Worm (Caenorhabditis elegans) whole organism, young adult: Measurements from ENCODE around the gene acs-4.

Source experiments
- B0261.1 ChIP-seq: sonication (generic microtip); optimal IDR thresholded peaks from 2 replicates; lab custom pipeline; 2016; ENCODE audit warnings: mild to moderate bottlenecking, missing genetic modification characterization, moderate library complexity, missing compliant biosample characterization
- C17E4.6 ChIP-seq: fragments of 200-800 bp; sonication (Bioruptor generic); IDR thresholded peaks from 2 replicates; pipeline ENCODE4 v1.3.6; 2022; ENCODE audit warnings: missing genetic modification reagents, missing genetic modification characterization, missing compliant biosample characterization
- F37B4.10 ChIP-seq: fragments of 200-800 bp; sonication (Bioruptor generic); IDR thresholded peaks from 2 replicates; pipeline ENCODE4 v1.3.6; 2022; ENCODE audit warnings: missing genetic modification characterization, missing compliant biosample characterization
- F39B2.1 ChIP-seq: fragments of 200-800 bp; sonication (Bioruptor generic); IDR thresholded peaks from 2 replicates; pipeline ENCODE4 v1.3.6; 2022; ENCODE audit warnings: missing genetic modification reagents, missing genetic modification characterization, missing compliant biosample characterization
- F49E8.2 ChIP-seq: sonication (generic microtip); optimal IDR thresholded peaks from 3 replicates; lab custom pipeline; 2017; ENCODE audit warnings: missing genetic modification characterization, mild to moderate bottlenecking, missing compliant biosample characterization, antibody characterized with exemption, moderate library complexity; ENCODE audit not compliant: insufficient read depth
- F57C9.4 ChIP-seq: sonication (generic microtip); optimal IDR thresholded peaks from 2 replicates; lab custom pipeline; 2017; ENCODE audit warnings: mild to moderate bottlenecking, missing genetic modification characterization, missing compliant biosample characterization
- Y56A3A.18 ChIP-seq: fragments of 200-800 bp; sonication (Bioruptor generic); IDR thresholded peaks from 2 replicates; pipeline ENCODE4 v1.3.6; 2022; ENCODE audit warnings: missing genetic modification reagents, missing genetic modification characterization, missing compliant biosample characterization
- Y67H2A.10 ChIP-seq: fragments of 200-800 bp; sonication (Bioruptor generic); conservative IDR thresholded peaks from 2 replicates; pipeline ENCODE4 v1.3.6; 2022; ENCODE audit warnings: missing genetic modification reagents, missing genetic modification characterization, missing compliant biosample characterization
- Y79H2A.3 ChIP-seq: fragments of 200-800 bp; sonication (Bioruptor generic); conservative IDR thresholded peaks from 2 replicates; pipeline ENCODE4 v1.3.6; 2022; ENCODE audit warnings: missing genetic modification reagents, missing genetic modification characterization, missing compliant biosample characterization
- akir-1 ChIP-seq: fragments of 200-800 bp; sonication (Bioruptor generic); optimal IDR thresholded peaks from 2 replicates; lab custom pipeline; 2018; ENCODE audit warnings: mild to moderate bottlenecking, missing genetic modification characterization, moderate library complexity, missing compliant biosample characterization
- ama-1 ChIP-seq, 3 experiments: fragments of 150-350 bp in 1 of 3; sonication (generic microtip) in 2 of 3; optimal IDR thresholded peaks; 2 replicates each; lab custom pipeline; 2014 to 2018; ENCODE audit warnings: missing biosample characterization in 2 of 3, missing genetic modification characterization in 2 of 3, missing genetic modification reagents in 2 of 3
- aptf-2 ChIP-seq: fragments of 200-800 bp; sonication (Bioruptor generic); conservative IDR thresholded peaks from 2 replicates; pipeline ENCODE4 v1.3.6; 2022; ENCODE audit warnings: missing genetic modification reagents, missing genetic modification characterization, missing compliant biosample characterization
- atf-7 ChIP-seq: sonication (generic microtip); optimal IDR thresholded peaks from 2 replicates; lab custom pipeline; 2017; ENCODE audit warnings: mild to moderate bottlenecking, missing genetic modification characterization, missing compliant biosample characterization
- attf-5 ChIP-seq: fragments of 200-800 bp; sonication (Bioruptor generic); optimal IDR thresholded peaks from 2 replicates; lab custom pipeline; 2018; ENCODE audit warnings: mild to moderate bottlenecking, missing genetic modification characterization, missing compliant biosample characterization
- ccch-3 ChIP-seq: fragments of 200-800 bp; sonication (Bioruptor generic); optimal IDR thresholded peaks from 2 replicates; lab custom pipeline; 2018; ENCODE audit warnings: mild to moderate bottlenecking, missing genetic modification characterization, missing compliant biosample characterization
- ceh-100 ChIP-seq: fragments of 200-800 bp; sonication (Bioruptor generic); IDR thresholded peaks from 2 replicates; pipeline ENCODE4 v1.3.6; 2022; ENCODE audit warnings: missing genetic modification reagents, missing genetic modification characterization, missing compliant biosample characterization
- ceh-27 ChIP-seq: fragments of 200-800 bp; sonication (Bioruptor generic); optimal IDR thresholded peaks from 2 replicates; lab custom pipeline; 2018; ENCODE audit warnings: mild to moderate bottlenecking, missing genetic modification characterization, moderate library complexity, missing compliant biosample characterization
- ceh-40 ChIP-seq: fragments of 200-800 bp; sonication (Bioruptor generic); IDR thresholded peaks from 2 replicates; pipeline ENCODE4 v1.3.6; 2022; ENCODE audit warnings: missing genetic modification characterization, missing compliant biosample characterization
- ceh-91 ChIP-seq: fragments of 200-800 bp; sonication (Bioruptor generic); IDR thresholded peaks from 2 replicates; pipeline ENCODE4 v1.3.6; 2022; ENCODE audit warnings: missing genetic modification reagents, missing genetic modification characterization, missing compliant biosample characterization
- chd-7 ChIP-seq: sonication (generic microtip); optimal IDR thresholded peaks from 2 replicates; lab custom pipeline; 2016; ENCODE audit warnings: mild to moderate bottlenecking, missing genetic modification characterization, moderate library complexity, missing compliant biosample characterization
- die-1 ChIP-seq: sonication (generic microtip); optimal IDR thresholded peaks from 2 replicates; lab custom pipeline; 2016; ENCODE audit warnings: missing genotype, mild to moderate bottlenecking, missing genetic modification characterization, missing compliant biosample characterization
- dpl-1 ChIP-seq: fragments of 150-350 bp; optimal IDR thresholded peaks from 2 replicates; lab custom pipeline; 2014; ENCODE audit warnings: missing biosample characterization, missing genetic modification reagents, missing genetic modification characterization
- efl-1 ChIP-seq: fragments of 150-350 bp; optimal IDR thresholded peaks from 2 replicates; lab custom pipeline; 2014; ENCODE audit warnings: missing biosample characterization, missing genetic modification reagents, missing genetic modification characterization
- hmg-1.2 ChIP-seq: fragments of 200-800 bp; sonication (Bioruptor generic); IDR thresholded peaks from 2 replicates; pipeline ENCODE4 v1.3.6; 2022; ENCODE audit warnings: missing genetic modification reagents, missing genetic modification characterization, missing compliant biosample characterization
- hmg-20 ChIP-seq: fragments of 200-800 bp; sonication (Bioruptor generic); IDR thresholded peaks from 2 replicates; pipeline ENCODE4 v1.3.6; 2022; ENCODE audit warnings: missing genetic modification reagents, missing genetic modification characterization, missing compliant biosample characterization
- lin-26 ChIP-seq: fragments of 200-800 bp; sonication (Bioruptor generic); IDR thresholded peaks from 2 replicates; pipeline ENCODE4 v1.3.6; 2022; ENCODE audit warnings: missing genetic modification reagents, missing genetic modification characterization, missing compliant biosample characterization
- lin-35 ChIP-seq, 3 experiments: fragments of 150-350 bp in 2 of 3; sonication (generic microtip) in 1 of 3; optimal IDR thresholded peaks; 2 replicates each; lab custom pipeline; 2014 to 2018; ENCODE audit warnings: missing biosample characterization in 3 of 3, missing genetic modification characterization in 3 of 3, missing genetic modification reagents in 3 of 3
- lin-40 ChIP-seq: sonication (generic microtip); optimal IDR thresholded peaks from 2 replicates; lab custom pipeline; 2016; ENCODE audit warnings: missing genetic modification characterization, mild to moderate bottlenecking, missing compliant biosample characterization, missing genotype, missing genetic modification reagents
- lin-54 ChIP-seq: fragments of 200-800 bp; sonication (Bioruptor generic); optimal IDR thresholded peaks from 2 replicates; lab custom pipeline; 2018; ENCODE audit warnings: mild to moderate bottlenecking, missing genetic modification characterization, missing compliant biosample characterization
- lir-1 ChIP-seq: fragments of 200-800 bp; sonication (Bioruptor generic); conservative IDR thresholded peaks from 2 replicates; pipeline ENCODE4 v1.3.6; 2022; ENCODE audit warnings: missing genetic modification reagents, missing genetic modification characterization, missing compliant biosample characterization
- madf-3 ChIP-seq: fragments of 200-800 bp; sonication (Bioruptor generic); IDR thresholded peaks from 2 replicates; pipeline ENCODE4 v1.3.6; 2022; ENCODE audit warnings: missing genetic modification reagents, missing genetic modification characterization, missing compliant biosample characterization
- nhr-27 ChIP-seq: fragments of 200-800 bp; sonication (Bioruptor generic); optimal IDR thresholded peaks from 2 replicates; lab custom pipeline; 2018; ENCODE audit warnings: mild to moderate bottlenecking, missing genetic modification characterization, moderate library complexity, missing compliant biosample characterization
- nhr-80 ChIP-seq: sonication (generic microtip); optimal IDR thresholded peaks from 2 replicates; lab custom pipeline; 2016; ENCODE audit warnings: missing genetic modification characterization, missing compliant biosample characterization
- pbrm-1 ChIP-seq: fragments of 200-800 bp; sonication (Bioruptor generic); IDR thresholded peaks from 2 replicates; pipeline ENCODE4 v1.3.6; 2022; ENCODE audit warnings: missing genetic modification reagents, missing genetic modification characterization, missing compliant biosample characterization
- pha-4 ChIP-seq: fragments of 150-350 bp; sonication (generic microtip); optimal IDR thresholded peaks from 2 replicates; lab custom pipeline; 2014; ENCODE audit warnings: missing biosample characterization, missing genetic modification reagents, missing genetic modification characterization
- rcor-1 ChIP-seq: fragments of 200-800 bp; sonication (Bioruptor generic); IDR thresholded peaks from 2 replicates; pipeline ENCODE4 v1.3.6; 2022; ENCODE audit warnings: missing genetic modification reagents, missing genetic modification characterization, missing compliant biosample characterization
- repo-1 ChIP-seq: sonication (generic microtip); optimal IDR thresholded peaks from 2 replicates; lab custom pipeline; 2017; ENCODE audit warnings: mild to moderate bottlenecking, missing genetic modification characterization, missing compliant biosample characterization
- rpc-1 ChIP-seq, 2 experiments: fragments of 150-350 bp in 1 of 2; sonication (generic microtip) in 1 of 2; optimal IDR thresholded peaks; 2 replicates each; lab custom pipeline; 2014 to 2018; ENCODE audit warnings: missing biosample characterization in 1 of 2, missing genetic modification characterization in 1 of 2, missing genetic modification reagents in 1 of 2, missing genotype in 1 of 2
- snpc-1.1 ChIP-seq: sonication (generic microtip); optimal IDR thresholded peaks from 2 replicates; lab custom pipeline; 2017; ENCODE audit warnings: missing genetic modification characterization, mild to moderate bottlenecking, missing compliant biosample characterization, antibody characterized with exemption, moderate library complexity, missing genotype, missing genetic modification reagents; ENCODE audit not compliant: insufficient read depth
- snpc-3.4 ChIP-seq: sonication (generic microtip); optimal IDR thresholded peaks from 2 replicates; lab custom pipeline; 2017; ENCODE audit warnings: missing genetic modification characterization, mild to moderate bottlenecking, missing compliant biosample characterization, antibody characterized with exemption, moderate library complexity, missing genotype, missing genetic modification reagents
- sptf-2 ChIP-seq: fragments of 200-800 bp; sonication (Bioruptor generic); optimal IDR thresholded peaks from 2 replicates; lab custom pipeline; 2018; ENCODE audit warnings: mild to moderate bottlenecking, missing genetic modification characterization, missing compliant biosample characterization
- tbp1 ChIP-seq: fragments of 200-800 bp; sonication (Bioruptor generic); optimal IDR thresholded peaks from 2 replicates; lab custom pipeline; 2018; ENCODE audit warnings: mild to moderate bottlenecking, missing genetic modification characterization, missing compliant biosample characterization
- unc-130 ChIP-seq: sonication (generic microtip); optimal IDR thresholded peaks from 2 replicates; lab custom pipeline; 2016; ENCODE audit warnings: missing genetic modification reagents, missing genetic modification characterization, missing compliant biosample characterization
- unc-62 ChIP-seq: fragments of 150-350 bp; optimal IDR thresholded peaks from 2 replicates; lab custom pipeline; 2014; ENCODE audit warnings: missing biosample characterization, missing genetic modification reagents, missing genetic modification characterization
- ztf-22 ChIP-seq: fragments of 200-800 bp; sonication (Bioruptor generic); optimal IDR thresholded peaks from 2 replicates; lab custom pipeline; 2018; ENCODE audit warnings: mild to moderate bottlenecking, missing genetic modification characterization, moderate library complexity, missing compliant biosample characterization
- ztf-26 ChIP-seq: sonication (generic microtip); optimal IDR thresholded peaks from 2 replicates; lab custom pipeline; 2017; ENCODE audit warnings: missing genetic modification characterization, missing compliant biosample characterization
- ztf-3 ChIP-seq: fragments of 200-800 bp; sonication (Bioruptor generic); optimal IDR thresholded peaks from 2 replicates; lab custom pipeline; 2018; ENCODE audit warnings: mild to moderate bottlenecking, missing genetic modification characterization, missing compliant biosample characterization
- ztf-6 ChIP-seq: fragments of 200-800 bp; sonication (Bioruptor generic); IDR thresholded peaks from 2 replicates; pipeline ENCODE4 v1.3.6; 2022; ENCODE audit warnings: missing genetic modification reagents, missing genetic modification characterization, missing compliant biosample characterization

The acs-4 gene

DNA sequence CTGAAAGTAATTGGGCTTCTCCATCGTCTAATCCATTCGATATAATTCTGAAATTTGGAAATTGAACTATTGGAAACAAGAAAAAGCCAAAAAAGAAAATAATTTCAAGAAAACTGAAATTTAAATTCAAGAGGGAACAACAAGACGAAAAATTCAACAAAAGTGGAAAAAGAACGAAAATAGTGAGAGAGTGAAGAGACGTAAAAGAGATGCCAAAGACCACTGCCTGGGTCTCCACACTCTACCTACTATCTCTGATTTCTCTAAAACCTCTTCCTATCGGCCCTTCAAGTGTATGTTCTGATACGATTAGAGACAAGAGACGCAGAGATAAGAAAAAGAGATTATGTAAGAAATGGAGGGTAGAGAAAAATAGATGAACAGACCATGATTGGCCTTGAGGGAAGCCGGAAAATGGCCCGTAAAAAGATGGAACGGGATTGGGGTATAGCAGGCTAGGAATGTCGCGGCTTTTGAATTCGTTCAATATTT lies 13.8 kb upstream of the acs-4 start, which contains the start of gene ogt-1 (continued):
- TF ChIP-seq dpl-1 (GFP tag; lab: Kevin White, UChicago) (no peak), rcor-1 (no peak), snpc-1.1 (no peak), ztf-3 (no peak), aptf-2 (GFP tag; lab: Robert Waterston, UW) (peak; percentile 59), lin-40 (tag; lab: Kevin White, UChicago) (peak; percentile 84), lir-1 (no peak), nhr-27 (tag; lab: Kevin White, UChicago) (no peak), ceh-27 (peak; percentile 76), nhr-80 (tag; lab: Kevin White, UChicago) (peak; percentile 4), repo-1 (tag; lab: Kevin White, UChicago) (peak; percentile 4), hmg-1.2 (GFP tag; lab: Robert Waterston, UW) (peak; percentile 89), snpc-3.4 (tag; lab: Kevin White, UChicago) (peak; percentile 64), hmg-20 (GFP tag; lab: Robert Waterston, UW) (no peak), akir-1 (GFP tag; lab: Kevin White, UChicago) (no peak), Y56A3A.18 (GFP tag; lab: Robert Waterston, UW) (no peak), F57C9.4 (no peak), ama-1 (optimal IDR thresholded peaks at IDR 0.05; lab: Kevin White, UChicago) (no peak), ama-1 (GFP tag; optimal IDR thresholded peaks at IDR 0.05; lab: Kevin White, UChicago) (no peak), die-1 (tag; lab: Kevin White, UChicago) (peak; percentile 15), attf-5 (GFP tag; lab: Kevin White, UChicago) (peak; percentile 44), Y79H2A.3 (GFP tag; lab: Robert Waterston, UW) (no peak), pha-4 (tag; lab: Kevin White, UChicago) (no peak), ztf-26 (tag; lab: Kevin White, UChicago) (peak; percentile 59), F37B4.10 (GFP tag; lab: Robert Waterston, UW) (no peak), lin-35 (GFP tag; optimal IDR thresholded peaks at IDR 0.05; lab: Kevin White, UChicago) (peak in 1 of 3 experiments; percentile 71), unc-130 (no peak), atf-7 (peak; percentile 75), tbp1 (peak; percentile 52), sptf-2 (GFP tag; lab: Kevin White, UChicago) (no peak), lin-26 (GFP tag; lab: Robert Waterston, UW) (no peak), chd-7 (peak; percentile 25), ceh-40 (GFP tag; lab: Robert Waterston, UW) (no peak), efl-1 (GFP tag; lab: Kevin White, UChicago) (no peak), ztf-22 (no peak), F49E8.2 (tag; lab: Kevin White, UChicago) (no peak), F39B2.1 (GFP tag; lab: Robert Waterston, UW) (no peak), lin-54 (GFP tag; lab: Kevin White, UChicago) (peak; percentile 55), C17E4.6 (GFP tag; lab: Robert Waterston, UW) (no peak), ceh-91 (GFP tag; lab: Robert Waterston, UW) (no peak), ccch-3 (GFP tag; lab: Kevin White, UChicago) (no peak), madf-3 (GFP tag; lab: Robert Waterston, UW) (no peak), unc-62 (GFP tag; lab: Kevin White, UChicago) (peak; percentile 28), ceh-100 (GFP tag; lab: Robert Waterston, UW) (no peak), rpc-1 (optimal IDR thresholded peaks at IDR 0.05; lab: Kevin White, UChicago) (no peak), rpc-1 (tag; optimal IDR thresholded peaks at IDR 0.05; lab: Kevin White, UChicago) (no peak), pbrm-1 (GFP tag; lab: Robert Waterston, UW) (peak; percentile 42; the same call in 1 of the 2 replicates), Y67H2A.10 (GFP tag; lab: Robert Waterston, UW) (no peak), ztf-6 (GFP tag; lab: Robert Waterston, UW) (no peak), B0261.1 (tag; lab: Kevin White, UChicago) (no peak)
